Fruit fly (Drosophila melanogaster): Measurements from ENCODE around the gene CYLD.

Gene CYLD

dm6 chr2L:10277362-10277761 lies 22.3 kb downstream of the CYLD start (continued):
- TF ChIP-seq HmgZ (tag; optimal IDR thresholded peaks at IDR 0.05), result peak; percentile 7
- no peak for TF ChIP-seq zf30C (GFP tag; optimal IDR thresholded peaks at IDR 0.05)
- peak; percentile 66 for TF ChIP-seq trem (tag; optimal IDR thresholded peaks at IDR 0.05)
- peak; percentile 90 for TF ChIP-seq CG1603 (tag; optimal IDR thresholded peaks at IDR 0.05)
- no peak for TF ChIP-seq gem (tag; optimal IDR thresholded peaks at IDR 0.05)
- no peak for TF ChIP-seq CG1024 (GFP tag; IDR thresholded peaks at IDR 0.05)
- TF ChIP-seq CG13287 (GFP tag; IDR thresholded peaks at IDR 0.05; ENCODE audit: partially characterized antibody), result peak; percentile 85
- peak; percentile 87 for TF ChIP-seq Sry-δ (GFP tag; optimal IDR thresholded peaks at IDR 0.05)
- peak; percentile 82 for TF ChIP-seq ssp (GFP tag; IDR thresholded peaks at IDR 0.05)
- TF ChIP-seq MBD-R2 (GFP tag; IDR thresholded peaks at IDR 0.05), result peak; percentile 37; the same call in 1 of the 2 replicates
- peak; percentile 96 for TF ChIP-seq Opbp (GFP tag; IDR thresholded peaks at IDR 0.05; ENCODE audit: partially characterized antibody)
- peak; percentile 78 for TF ChIP-seq nerfin-2 (GFP tag; IDR thresholded peaks at IDR 0.05; ENCODE audit: partially characterized antibody)
- peak; percentile 88 for TF ChIP-seq vnd (GFP tag; IDR thresholded peaks at IDR 0.05; ENCODE audit: partially characterized antibody)
- peak; percentile 68 for TF ChIP-seq Doc3 (GFP tag; IDR thresholded peaks at IDR 0.05; ENCODE audit: partially characterized antibody)
- TF ChIP-seq Med (GFP tag), result peak; percentile 46
- TF ChIP-seq CG3995 (GFP tag; optimal IDR thresholded peaks at IDR 0.05), result peak; percentile 90
- peak; percentile 92 for TF ChIP-seq CG6791 (GFP tag; IDR thresholded peaks at IDR 0.05; ENCODE audit: partially characterized antibody)
- peak; percentile 96 for TF ChIP-seq CG30020 (tag; optimal IDR thresholded peaks at IDR 0.05)
- no peak for TF ChIP-seq so (GFP tag; IDR thresholded peaks at IDR 0.05)
- peak; percentile 96 for TF ChIP-seq bbx (GFP tag; IDR thresholded peaks at IDR 0.05; ENCODE audit: partially characterized antibody)
- TF ChIP-seq CG14860 (GFP tag; IDR thresholded peaks at IDR 0.05; ENCODE audit: partially characterized antibody), result peak; percentile 85
- TF ChIP-seq az2 (GFP tag; optimal IDR thresholded peaks at IDR 0.05), result no peak
- TF ChIP-seq gt (GFP tag; IDR thresholded peaks at IDR 0.05), result no peak
- peak; percentile 93 for TF ChIP-seq CG7357 (GFP tag; IDR thresholded peaks at IDR 0.05)
- TF ChIP-seq z (GFP tag; IDR thresholded peaks at IDR 0.05), result no peak
- peak; percentile 92 for TF ChIP-seq ato (GFP tag; IDR thresholded peaks at IDR 0.05; ENCODE audit: partially characterized antibody)
- TF ChIP-seq amos (GFP tag; IDR thresholded peaks at IDR 0.05; ENCODE audit: partially characterized antibody), result peak; percentile 96
- TF ChIP-seq mld (GFP tag; IDR thresholded peaks at IDR 0.05; ENCODE audit: partially characterized antibody), result peak; percentile 90
- peak; percentile 90 for TF ChIP-seq CG16813 (GFP tag; IDR thresholded peaks at IDR 0.05; ENCODE audit: partially characterized antibody)
- TF ChIP-seq BEAF-32 (GFP tag; optimal IDR thresholded peaks at IDR 0.05), result peak; percentile 89
- peak; percentile 79 for TF ChIP-seq sna (GFP tag; IDR thresholded peaks at IDR 0.05; ENCODE audit: partially characterized antibody)
- TF ChIP-seq B-H2 (GFP tag; optimal IDR thresholded peaks at IDR 0.05), result peak; percentile 9
- TF ChIP-seq Scr (GFP tag; IDR thresholded peaks at IDR 0.05; ENCODE audit: partially characterized antibody), result peak; percentile 89
- TF ChIP-seq slou (GFP tag; optimal IDR thresholded peaks at IDR 0.05), result no peak
- TF ChIP-seq hb (GFP tag; IDR thresholded peaks at IDR 0.05; ENCODE audit: partially characterized antibody), result peak; percentile 82
- peak; percentile 95 for TF ChIP-seq Dref (GFP tag; IDR thresholded peaks at IDR 0.05)
- no peak for TF ChIP-seq Nf-YB (GFP tag; optimal IDR thresholded peaks at IDR 0.05)
- no peak for TF ChIP-seq Side (GFP tag; optimal IDR thresholded peaks at IDR 0.05)
- peak; percentile 86 for TF ChIP-seq CG34224 (GFP tag; IDR thresholded peaks at IDR 0.05; ENCODE audit: partially characterized antibody)
- peak; percentile 84 for TF ChIP-seq row (GFP tag; IDR thresholded peaks at IDR 0.05)

- TF ChIP-seq HLH3B (GFP tag; IDR thresholded peaks at IDR 0.05), result no peak
- TF ChIP-seq CG6854 (GFP tag; optimal IDR thresholded peaks at IDR 0.05), result no peak
- TF ChIP-seq CG14860 (GFP tag; IDR thresholded peaks at IDR 0.05; ENCODE audit: partially characterized antibody), result no peak
- TF ChIP-seq Fer2 (tag; optimal IDR thresholded peaks at IDR 0.05), result no peak
- no peak for TF ChIP-seq CG12769 (tag; optimal IDR thresholded peaks at IDR 0.05)
- no peak for TF ChIP-seq Dip3 (GFP tag; optimal IDR thresholded peaks at IDR 0.05)
- no peak for TF ChIP-seq hb (GFP tag; IDR thresholded peaks at IDR 0.05; ENCODE audit: partially characterized antibody)
- TF ChIP-seq Jarid2 (GFP tag; optimal IDR thresholded peaks at IDR 0.05), result no peak
- TF ChIP-seq scrt (GFP tag; optimal IDR thresholded peaks at IDR 0.05), result no peak
- TF ChIP-seq TFAM (GFP tag; optimal IDR thresholded peaks at IDR 0.05), result no peak
- no peak for TF ChIP-seq Doc2 (GFP tag; IDR thresholded peaks at IDR 0.05)
- no peak for TF ChIP-seq stc (GFP tag; IDR thresholded peaks at IDR 0.05)
- TF ChIP-seq tna (GFP tag; IDR thresholded peaks at IDR 0.05; ENCODE audit: partially characterized antibody), result no peak
Measured at dm6 chr2L:10276846-10277245, 22.8 kb downstream of the CYLD start.
